Worm (Caenorhabditis elegans) whole organism, L4 larva: ENCODE measurements around the gene pak-1.

Experiments used
- Y5F2A.4 ChIP-seq: fragments of 200-800 bp; sonication (Bioruptor generic); optimal IDR thresholded peaks from 2 replicates; lab custom pipeline; 2018; ENCODE audit warnings: mild to moderate bottlenecking, missing genetic modification characterization, missing compliant biosample characterization
- aha-1 ChIP-seq: fragments of 150-350 bp; peaks from one replicate; lab custom pipeline; 2014; ENCODE audit warnings: missing biosample characterization, missing genetic modification characterization
- ama-1 ChIP-seq: fragments of 150-350 bp; optimal IDR thresholded peaks from 2 replicates; lab custom pipeline; 2014; ENCODE audit warnings: inconsistent platforms, mixed read lengths
- ceh-28 ChIP-seq: fragments of 150-350 bp; optimal IDR thresholded peaks from 2 replicates; lab custom pipeline; 2014; ENCODE audit warnings: missing biosample characterization, missing genetic modification reagents, missing genetic modification characterization
- duxl-1 ChIP-seq: sonication (generic microtip); optimal IDR thresholded peaks from 2 replicates; lab custom pipeline; 2016; ENCODE audit warnings: mild to moderate bottlenecking, missing genetic modification characterization, moderate library complexity, missing compliant biosample characterization; ENCODE audit not compliant: poor library complexity
- dve-1 ChIP-seq: sonication (generic microtip); optimal IDR thresholded peaks from 2 replicates; lab custom pipeline; 2017; ENCODE audit warnings: antibody characterized with exemption, mild to moderate bottlenecking, missing genetic modification characterization, missing compliant biosample characterization; ENCODE audit not compliant: insufficient read depth
- egl-43 ChIP-seq: fragments of 200-800 bp; sonication (Bioruptor generic); IDR thresholded peaks from 2 replicates; pipeline ENCODE4 v1.3.6; 2022; ENCODE audit warnings: missing genetic modification reagents, missing genetic modification characterization, missing compliant biosample characterization
- fos-1 ChIP-seq: fragments of 150-350 bp; optimal IDR thresholded peaks from 2 replicates; lab custom pipeline; 2014; ENCODE audit warnings: missing biosample characterization, missing genetic modification characterization
- hif-1 ChIP-seq, 2 experiments: sonication (generic microtip); optimal IDR thresholded peaks; 2 replicates each; lab custom pipeline; 2016 to 2017; ENCODE audit warnings: missing compliant biosample characterization in 2 of 2, missing genetic modification characterization in 2 of 2, missing genetic modification reagents in 2 of 2, missing genotype in 2 of 2, mild to moderate bottlenecking in 1 of 2
- lsy-2 ChIP-seq, 2 experiments: fragments of 150-350 bp in 1 of 2; sonication (generic microtip) in 1 of 2; optimal IDR thresholded peaks; 2 replicates each; lab custom pipeline; 2014 to 2017; ENCODE audit warnings: missing biosample characterization in 2 of 2, missing genetic modification characterization in 2 of 2
- mdt-29 ChIP-seq: fragments of 200-800 bp; sonication (Bioruptor generic); IDR thresholded peaks from 2 replicates; pipeline ENCODE4 v1.3.6; 2022; ENCODE audit warnings: missing genetic modification reagents, missing genetic modification characterization, missing compliant biosample characterization
- nhr-111 ChIP-seq: fragments of 200-800 bp; sonication (Bioruptor generic); optimal IDR thresholded peaks from 2 replicates; lab custom pipeline; 2018; ENCODE audit warnings: mild to moderate bottlenecking, missing genetic modification characterization, missing compliant biosample characterization
- nhr-6 ChIP-seq: fragments of 150-350 bp; optimal IDR thresholded peaks from 2 replicates; lab custom pipeline; 2014; ENCODE audit warnings: missing biosample characterization, missing genetic modification characterization
- pqm-1 ChIP-seq: sonication (generic microtip); optimal IDR thresholded peaks from 2 replicates; lab custom pipeline; 2017; ENCODE audit warnings: missing biosample characterization, missing genetic modification characterization
- set-16 ChIP-seq: fragments of 200-800 bp; sonication (Bioruptor generic); IDR thresholded peaks from 2 replicates; pipeline ENCODE4 v1.3.6; 2022; ENCODE audit warnings: missing genetic modification reagents, missing genetic modification characterization, missing compliant biosample characterization
- unc-39 ChIP-seq: sonication (generic microtip); optimal IDR thresholded peaks from 2 replicates; lab custom pipeline; 2017; ENCODE audit warnings: missing biosample characterization, missing genetic modification characterization
- unc-62 ChIP-seq, 3 experiments: fragments of 150-350 bp in 1 of 3; sonication (generic microtip); optimal IDR thresholded peaks in 2 of 3; peaks in 1 of 3; 1 replicate in 1 of 3; 2 replicates in 2 of 3; lab custom pipeline; 2014 to 2017; ENCODE audit warnings: missing biosample characterization in 3 of 3, missing genetic modification characterization in 3 of 3, missing genetic modification reagents in 3 of 3, missing genotype in 1 of 3
- ztf-11 ChIP-seq: fragments of 150-350 bp; optimal IDR thresholded peaks from 2 replicates; lab custom pipeline; 2014; ENCODE audit warnings: missing biosample characterization, missing genetic modification characterization

The pak-1 gene

ce11 chrX:6002479-6002878 lies 45.9 kb downstream of the pak-1 start:
- TF ChIP-seq ama-1 (lab: Kevin White, UChicago) (no peak), lsy-2 (tag; optimal IDR thresholded peaks at IDR 0.05; lab: Kevin White, UChicago) (no peak), unc-62 (GFP tag; optimal IDR thresholded peaks at IDR 0.05 in 1 of 2; lab: Kevin White, UChicago) (peak in 1 of 2 experiments; percentile 91), unc-62 (tag; optimal IDR thresholded peaks at IDR 0.05; lab: Kevin White, UChicago) (no peak), ztf-11 (no peak)
- TF ChIP-seq, all 104 proteins: peak for 1

- TF ChIP-seq nhr-111 (GFP tag; lab: Kevin White, UChicago) (no peak), duxl-1 (tag; lab: Kevin White, UChicago) (no peak), hif-1 (tag; optimal IDR thresholded peaks at IDR 0.05; lab: Kevin White, UChicago) (no peak), unc-62 (GFP tag; optimal IDR thresholded peaks at IDR 0.05 in 1 of 2; lab: Kevin White, UChicago) (peak in 1 of 2 experiments; percentile 21), unc-62 (tag; optimal IDR thresholded peaks at IDR 0.05; lab: Kevin White, UChicago) (no peak), mdt-29 (GFP tag; lab: Robert Waterston, UW) (no peak), fos-1 (tag; lab: Kevin White, UChicago) (no peak), nhr-6 (no peak), unc-39 (tag; lab: Kevin White, UChicago) (no peak)
Observed at ce11 chrX:6001432-6001831, 47.0 kb downstream of the pak-1 start, which contains the start of gene F22F4.4. F22F4.4 (minus strand) TSS chrX:6001532.

- TF ChIP-seq dve-1 (tag; lab: Kevin White, UChicago) = no peak
- TF ChIP-seq ceh-28 (tag; lab: Kevin White, UChicago) = no peak
- TF ChIP-seq unc-62 (GFP tag; optimal IDR thresholded peaks at IDR 0.05 in 1 of 2; lab: Kevin White, UChicago) = peak in 1 of 2 experiments; percentile 83
- no peak for TF ChIP-seq unc-62 (tag; optimal IDR thresholded peaks at IDR 0.05; lab: Kevin White, UChicago)
- TF ChIP-seq Y5F2A.4 (GFP tag; lab: Kevin White, UChicago) = no peak
- peak; percentile 81 for TF ChIP-seq aha-1 (tag; lab: Kevin White, UChicago)
- TF ChIP-seq, all 104 proteins: peak for 2
Observed at ce11 chrX:5999103-5999554, 49.3 kb downstream of the pak-1 start, which contains the start of gene F22F4.9. F22F4.9 (minus strand) TSS chrX:5999504.

- TF ChIP-seq Y5F2A.4 (GFP tag; lab: Kevin White, UChicago) = no peak
- peak; percentile 62; the same call in 1 of the 2 replicates for TF ChIP-seq set-16 (GFP tag; lab: Robert Waterston, UW)
- TF ChIP-seq aha-1 (tag; lab: Kevin White, UChicago) = peak; percentile 25
- TF ChIP-seq egl-43 = 0 out of 2 replicates have a peak, but pooled peaks have one; percentile 33
- TF ChIP-seq pqm-1 (tag; lab: Kevin White, UChicago) = no peak
Observed at ce11 chrX:5995613-5996206, 52.7 kb downstream of the pak-1 start, which contains the start of gene inx-3. inx-3 (plus strand) TSS chrX:5996156.
